Fruit fly (Drosophila melanogaster) whole organism, embryonic: ENCODE results near the gene cnir.
A peak's percentile ranks its signal among the peaks of the same experiment; 100 is the strongest.

Source experiments
- Atf6 ChIP-seq: fragments of 200-800 bp; sonication (Bioruptor generic); IDR thresholded peaks from 2 replicates; pipeline ENCODE4 v1.3.6; 2022; ENCODE audit warnings: missing biosample characterization, missing genetic modification characterization
- B-H2 ChIP-seq: fragments of 200-800 bp; sonication (Bioruptor generic); optimal IDR thresholded peaks from 2 replicates; lab custom pipeline; 2018; ENCODE audit warnings: missing biosample characterization, mild to moderate bottlenecking, missing genetic modification characterization
- C15 ChIP-seq: fragments of 200-800 bp; sonication (Bioruptor generic); IDR thresholded peaks from 3 replicates; pipeline ENCODE4 v1.3.6; 2022; ENCODE audit warnings: missing biosample characterization, missing genetic modification characterization
- CG10431 ChIP-seq: fragments of 200-800 bp; sonication (Bioruptor generic); optimal IDR thresholded peaks from 3 replicates; lab custom pipeline; 2018; ENCODE audit warnings: missing biosample characterization, mild to moderate bottlenecking, missing genetic modification characterization
- CG11085 ChIP-seq: fragments of 200-800 bp; sonication (Bioruptor generic); IDR thresholded peaks from 2 replicates; pipeline ENCODE4 v1.3.6; 2022; ENCODE audit warnings: missing biosample characterization, missing genetic modification characterization
- CG12071 ChIP-seq: fragments of 200-800 bp; sonication (Bioruptor generic); optimal IDR thresholded peaks from 3 replicates; lab custom pipeline; 2018; ENCODE audit warnings: missing biosample characterization, mild to moderate bottlenecking, missing genetic modification characterization
- CG13287 ChIP-seq: fragments of 200-800 bp; sonication (Bioruptor generic); IDR thresholded peaks from 2 replicates; pipeline ENCODE4 v1.3.6; 2022; ENCODE audit warnings: missing biosample characterization, missing genetic modification characterization; ENCODE audit not compliant: partially characterized antibody
- CG13894 ChIP-seq: fragments of 200-800 bp; sonication (Bioruptor generic); optimal IDR thresholded peaks from 3 replicates; lab custom pipeline; 2018; ENCODE audit warnings: missing biosample characterization, mild to moderate bottlenecking, missing genetic modification characterization, moderate library complexity
- CG14014 ChIP-seq: fragments of 200-800 bp; sonication (Bioruptor generic); IDR thresholded peaks from 2 replicates; pipeline ENCODE4 v1.3.6; 2022; ENCODE audit warnings: missing biosample characterization, missing genetic modification characterization
- CG14860 ChIP-seq: fragments of 200-800 bp; sonication (Bioruptor generic); IDR thresholded peaks from 3 replicates; pipeline ENCODE4 v1.3.6; 2022; ENCODE audit warnings: missing biosample characterization, missing genetic modification characterization; ENCODE audit not compliant: partially characterized antibody
- CG14965 ChIP-seq: fragments of 200-800 bp; sonication (Bioruptor generic); optimal IDR thresholded peaks from 2 replicates; lab custom pipeline; 2016; ENCODE audit warnings: missing biosample characterization, missing genetic modification characterization, borderline replicate concordance
- CG15696 ChIP-seq: fragments of 200-800 bp; sonication (Bioruptor generic); optimal IDR thresholded peaks from 2 replicates; lab custom pipeline; 2019; ENCODE audit warnings: missing biosample characterization, mild to moderate bottlenecking, missing genetic modification characterization, moderate library complexity
- CG1603 ChIP-seq: fragments of 200-800 bp; sonication (Bioruptor generic); optimal IDR thresholded peaks from 2 replicates; lab custom pipeline; 2019; ENCODE audit warnings: missing biosample characterization, mild to moderate bottlenecking, missing genetic modification characterization, moderate library complexity
- CG17829 ChIP-seq: fragments of 200-800 bp; optimal IDR thresholded peaks from 2 replicates; lab custom pipeline; 2019; ENCODE audit warnings: missing biosample characterization, mild to moderate bottlenecking, missing genetic modification characterization, moderate library complexity
- CG31441 ChIP-seq: fragments of 200-800 bp; sonication (Bioruptor generic); IDR thresholded peaks from 2 replicates; pipeline ENCODE4 v1.3.6; 2022; ENCODE audit warnings: missing biosample characterization, missing genetic modification characterization
- CG3726 ChIP-seq: fragments of 200-800 bp; sonication (Bioruptor generic); IDR thresholded peaks from 3 replicates; pipeline ENCODE4, ENCODE4 v1.3.6; 2022; ENCODE audit warnings: missing biosample characterization, missing genetic modification characterization
- CG5180 ChIP-seq: fragments of 200-800 bp; sonication (Bioruptor generic); optimal IDR thresholded peaks from 3 replicates; lab custom pipeline; 2017; ENCODE audit warnings: missing biosample characterization, missing genetic modification characterization, mild to moderate bottlenecking, moderate library complexity, missing genetic modification reagents
- CG6272 ChIP-seq: fragments of 200-800 bp; sonication (Bioruptor generic); IDR thresholded peaks from 2 replicates; pipeline ENCODE4 v1.3.6; 2022; ENCODE audit warnings: missing biosample characterization, missing genetic modification characterization
- CG7839 ChIP-seq: fragments of 200-800 bp; sonication (Bioruptor generic); optimal IDR thresholded peaks from 3 replicates; lab custom pipeline; 2018; ENCODE audit warnings: missing biosample characterization, mild to moderate bottlenecking, missing genetic modification characterization, moderate library complexity
- CG8089 ChIP-seq: fragments of 200-800 bp; sonication (Bioruptor generic); optimal IDR thresholded peaks from 3 replicates; lab custom pipeline; 2016; ENCODE audit warnings: missing biosample characterization, missing genetic modification characterization
- CG8924 ChIP-seq: fragments of 200-800 bp; optimal IDR thresholded peaks from 3 replicates; lab custom pipeline; 2019; ENCODE audit warnings: missing biosample characterization, mild to moderate bottlenecking, missing genetic modification characterization, moderate library complexity
- CG9932 ChIP-seq: fragments of 200-800 bp; sonication (Bioruptor generic); IDR thresholded peaks from 2 replicates; pipeline ENCODE4 v1.3.6; 2022; ENCODE audit warnings: missing biosample characterization, missing genetic modification characterization
- Camta ChIP-seq: fragments of 200-800 bp; sonication (Bioruptor generic); optimal IDR thresholded peaks from 2 replicates; lab custom pipeline; 2016; ENCODE audit warnings: missing biosample characterization, missing genetic modification characterization
- Dll ChIP-seq: fragments of 200-800 bp; sonication (Bioruptor generic); IDR thresholded peaks from 4 replicates; pipeline ENCODE4 v1.3.6; 2022; ENCODE audit warnings: missing biosample characterization, missing genetic modification characterization; ENCODE audit not compliant: partially characterized antibody
- Dref ChIP-seq: fragments of 200-800 bp; sonication (Bioruptor generic); IDR thresholded peaks from 2 replicates; pipeline ENCODE4 v1.3.6; 2022; ENCODE audit warnings: missing biosample characterization, missing genetic modification characterization
- Hey ChIP-seq: fragments of 200-800 bp; sonication (Bioruptor generic); optimal IDR thresholded peaks from 3 replicates; lab custom pipeline; 2018; ENCODE audit warnings: missing biosample characterization, mild to moderate bottlenecking, missing genetic modification characterization
- Hmx ChIP-seq: fragments of 200-800 bp; sonication (Bioruptor generic); optimal IDR thresholded peaks from 2 replicates; lab custom pipeline; 2016; ENCODE audit warnings: missing biosample characterization, missing genetic modification characterization
- NFAT ChIP-seq: fragments of 200-800 bp; sonication (Bioruptor generic); IDR thresholded peaks from 2 replicates; pipeline ENCODE4 v1.3.6; 2022; ENCODE audit warnings: missing biosample characterization, missing genetic modification characterization
- NK7.1 ChIP-seq: fragments of 200-800 bp; sonication (Bioruptor generic); optimal IDR thresholded peaks from 3 replicates; lab custom pipeline; 2016; ENCODE audit warnings: missing biosample characterization, missing genetic modification characterization
- Neu2 ChIP-seq: fragments of 200-800 bp; sonication (Bioruptor generic); optimal IDR thresholded peaks from 3 replicates; lab custom pipeline; 2016; ENCODE audit warnings: missing biosample characterization, missing genetic modification characterization, borderline replicate concordance
- Oli ChIP-seq: fragments of 200-800 bp; sonication (Bioruptor generic); optimal IDR thresholded peaks from 2 replicates; lab custom pipeline; 2018; ENCODE audit warnings: missing biosample characterization, mild to moderate bottlenecking, missing genetic modification characterization, moderate library complexity
- Trl ChIP-seq, 3 experiments: fragments of >200 bp in 2 of 3; fragments of 200-800 bp in 1 of 3; sonication (Bioruptor generic) in 1 of 3; optimal IDR thresholded peaks; 2 replicates in 1 of 3; 3 replicates in 2 of 3; lab custom pipeline; 2016 to 2017; ENCODE audit warnings: missing biosample characterization in 1 of 3, missing genetic modification characterization in 1 of 3
- Usf ChIP-seq: fragments of 200-800 bp; sonication (Bioruptor generic); optimal IDR thresholded peaks from 2 replicates; lab custom pipeline; 2017; ENCODE audit warnings: missing genotype, missing biosample characterization, missing genetic modification characterization
- caup ChIP-seq: fragments of 200-800 bp; sonication (Bioruptor generic); optimal IDR thresholded peaks from 3 replicates; lab custom pipeline; 2017; ENCODE audit warnings: missing biosample characterization, mild to moderate bottlenecking, missing genetic modification characterization, moderate library complexity; ENCODE audit not compliant: severe bottlenecking
- chinmo ChIP-seq: fragments of 200-800 bp; sonication (Bioruptor generic); IDR thresholded peaks from 4 replicates; pipeline ENCODE4 v1.3.6; 2022; ENCODE audit warnings: missing biosample characterization, missing genetic modification characterization; ENCODE audit not compliant: partially characterized antibody
- chn ChIP-seq: fragments of 200-800 bp; sonication (Bioruptor generic); optimal IDR thresholded peaks from 2 replicates; lab custom pipeline; 2016; ENCODE audit warnings: missing biosample characterization, missing genetic modification characterization
- dan ChIP-seq: fragments of 200-800 bp; sonication (Bioruptor generic); IDR thresholded peaks from 2 replicates; pipeline ENCODE4 v1.3.6; 2022; ENCODE audit warnings: missing biosample characterization, missing genetic modification characterization
- danr ChIP-seq: fragments of 200-800 bp; sonication (Bioruptor generic); IDR thresholded peaks from 2 replicates; pipeline ENCODE4 v1.3.6; 2022; ENCODE audit warnings: missing biosample characterization, missing genetic modification characterization
- dati ChIP-seq: fragments of 200-800 bp; sonication (Bioruptor generic); IDR thresholded peaks from 2 replicates; pipeline ENCODE4 v1.3.6; 2022; ENCODE audit warnings: missing biosample characterization, missing genetic modification characterization
- exex ChIP-seq: fragments of 200-800 bp; sonication (Bioruptor generic); optimal IDR thresholded peaks from 4 replicates; lab custom pipeline; 2018; ENCODE audit warnings: missing biosample characterization, mild to moderate bottlenecking, missing genetic modification characterization, moderate library complexity
- inv ChIP-seq: fragments of 200-800 bp; sonication (Bioruptor generic); IDR thresholded peaks from 2 replicates; pipeline ENCODE4 v1.3.6; 2022; ENCODE audit warnings: missing biosample characterization, missing genetic modification characterization; ENCODE audit not compliant: partially characterized antibody
- maf-S ChIP-seq: fragments of 200-800 bp; sonication (Bioruptor generic); optimal IDR thresholded peaks from 2 replicates; lab custom pipeline; 2016; ENCODE audit warnings: missing biosample characterization, missing genetic modification characterization
- otp ChIP-seq: fragments of 200-800 bp; sonication (Bioruptor generic); IDR thresholded peaks from 3 replicates; pipeline ENCODE4, ENCODE4 v1.3.6; 2022; ENCODE audit warnings: missing biosample characterization, missing genetic modification characterization
- row ChIP-seq: fragments of 200-800 bp; sonication (Bioruptor generic); IDR thresholded peaks from 3 replicates; pipeline ENCODE4 v1.3.6; 2022; ENCODE audit warnings: missing biosample characterization, missing genetic modification characterization
- shn ChIP-seq: fragments of 200-800 bp; sonication (Bioruptor generic); optimal IDR thresholded peaks from 3 replicates; lab custom pipeline; 2016; ENCODE audit warnings: missing biosample characterization, missing genetic modification characterization
- slp2 ChIP-seq: fragments of 200-800 bp; sonication (Bioruptor generic); optimal IDR thresholded peaks from 2 replicates; lab custom pipeline; 2016; ENCODE audit warnings: missing biosample characterization, missing genetic modification characterization
- tgo ChIP-seq: fragments of 200-800 bp; sonication (Bioruptor generic); IDR thresholded peaks from 3 replicates; pipeline ENCODE4 v1.3.6; 2022; ENCODE audit warnings: missing biosample characterization, missing genetic modification characterization
- tin ChIP-seq: fragments of 200-800 bp; sonication (Bioruptor generic); optimal IDR thresholded peaks from 3 replicates; lab custom pipeline; 2016; ENCODE audit warnings: missing biosample characterization, missing genetic modification characterization
- tx ChIP-seq: fragments of 200-800 bp; sonication (Bioruptor generic); optimal IDR thresholded peaks from 2 replicates; lab custom pipeline; 2016; ENCODE audit warnings: missing biosample characterization, missing genetic modification characterization
- z ChIP-seq: fragments of 200-800 bp; sonication (Bioruptor generic); IDR thresholded peaks from 3 replicates; pipeline ENCODE4 v1.3.6; 2022; ENCODE audit warnings: missing biosample characterization, missing genetic modification characterization

The cnir gene

DNA sequence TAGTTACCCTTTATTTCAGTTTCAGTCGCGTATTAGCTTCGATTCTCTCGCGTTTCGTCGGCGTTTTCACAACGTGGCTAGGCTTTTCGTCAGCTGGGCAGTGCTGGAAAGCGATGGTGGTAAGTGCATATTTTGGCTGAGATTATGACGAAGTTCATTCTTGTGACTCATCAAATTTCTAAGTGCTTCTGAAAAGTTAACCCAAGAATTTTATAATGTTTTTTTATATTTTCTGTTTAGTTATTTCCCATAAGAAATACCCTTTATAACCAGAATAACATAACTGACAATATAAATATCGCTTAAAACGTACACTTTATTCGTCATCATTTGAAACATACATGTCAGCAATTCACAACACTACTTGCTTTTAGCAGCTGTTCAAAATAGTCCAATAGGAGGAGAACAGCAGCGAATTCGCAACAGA lies 2.4 kb downstream of the cnir start, which contains the start of the genes CG17260 and SerRS (continued):
- TF ChIP-seq inv (GFP tag; lab: Robert Waterston, UW) (peak; percentile 34; the same call in 1 of the 2 replicates), C15 (GFP tag; lab: Robert Waterston, UW) (peak; percentile 79; the same call in 2 of the 3 replicates), exex (tag; lab: Kevin White, UChicago) (peak; percentile 72), CG15696 (tag; lab: Kevin White, UChicago) (peak; percentile 85), otp (GFP tag; lab: Robert Waterston, UW) (peak; percentile 68; the same call in 1 of the 3 replicates), NFAT (GFP tag; lab: Robert Waterston, UW) (peak; percentile 84), CG14014 (peak; percentile 91), NK7.1 (GFP tag; lab: Kevin White, UChicago) (peak; percentile 91), slp2 (GFP tag; lab: Kevin White, UChicago) (peak; percentile 91), chinmo (GFP tag; lab: Robert Waterston, UW) (0 out of 4 replicates have a peak, but pooled peaks have one; percentile 26), CG14860 (GFP tag; lab: Robert Waterston, UW) (no peak), dan (GFP tag; lab: Robert Waterston, UW) (peak; percentile 86), shn (peak; percentile 93), CG6272 (GFP tag; lab: Robert Waterston, UW) (peak; percentile 93), B-H2 (GFP tag; lab: Kevin White, UChicago) (peak; percentile 85), CG7839 (tag; lab: Kevin White, UChicago) (peak; percentile 94), CG10431 (GFP tag; lab: Kevin White, UChicago) (peak; percentile 73), CG13287 (GFP tag; lab: Robert Waterston, UW) (peak; percentile 64), CG8089 (GFP tag; lab: Kevin White, UChicago) (peak; percentile 83), Camta (GFP tag; lab: Kevin White, UChicago) (peak; percentile 77), Hmx (GFP tag; lab: Kevin White, UChicago) (peak; percentile 84), CG31441 (GFP tag; lab: Robert Waterston, UW) (no peak), Dref (GFP tag; lab: Robert Waterston, UW) (peak; percentile 25; the same call in 1 of the 2 replicates), row (GFP tag; lab: Robert Waterston, UW) (peak; percentile 98), CG13894 (tag; lab: Kevin White, UChicago) (peak; percentile 82), chn (GFP tag; lab: Kevin White, UChicago) (peak; percentile 95), Oli (tag; lab: Kevin White, UChicago) (peak; percentile 90), CG8924 (tag; lab: Kevin White, UChicago) (peak; percentile 90), maf-S (GFP tag; lab: Kevin White, UChicago) (peak; percentile 93), CG3726 (peak; percentile 78; the same call in 2 of the 3 replicates), dati (GFP tag; lab: Robert Waterston, UW) (no peak), CG11085 (peak; percentile 92), Trl (optimal IDR thresholded peaks at IDR 0.05; lab: Kevin White, UChicago) (no peak), Trl (GFP tag; optimal IDR thresholded peaks at IDR 0.05; lab: Kevin White, UChicago) (peak; percentile 95), danr (peak; percentile 84), tx (GFP tag; lab: Kevin White, UChicago) (peak; percentile 90), CG14965 (no peak), CG9932 (GFP tag; lab: Robert Waterston, UW) (peak; percentile 98), CG1603 (peak; percentile 81), caup (peak; percentile 91), tgo (GFP tag; lab: Robert Waterston, UW) (peak; percentile 94), Neu2 (GFP tag; lab: Kevin White, UChicago) (peak; percentile 25), CG5180 (GFP tag; lab: Kevin White, UChicago) (no peak), Hey (no peak), tin (GFP tag; lab: Kevin White, UChicago) (peak; percentile 92), CG17829 (tag; lab: Kevin White, UChicago) (peak; percentile 92), CG12071 (peak; percentile 43), Usf (peak; percentile 64), z (GFP tag; lab: Robert Waterston, UW) (no peak), Atf6 (GFP tag; lab: Robert Waterston, UW) (peak; percentile 91), Dll (GFP tag; lab: Robert Waterston, UW) (peak; percentile 69)
